Fruit fly (Drosophila melanogaster): ENCODE measurements around the gene CG32816.

DNA sequence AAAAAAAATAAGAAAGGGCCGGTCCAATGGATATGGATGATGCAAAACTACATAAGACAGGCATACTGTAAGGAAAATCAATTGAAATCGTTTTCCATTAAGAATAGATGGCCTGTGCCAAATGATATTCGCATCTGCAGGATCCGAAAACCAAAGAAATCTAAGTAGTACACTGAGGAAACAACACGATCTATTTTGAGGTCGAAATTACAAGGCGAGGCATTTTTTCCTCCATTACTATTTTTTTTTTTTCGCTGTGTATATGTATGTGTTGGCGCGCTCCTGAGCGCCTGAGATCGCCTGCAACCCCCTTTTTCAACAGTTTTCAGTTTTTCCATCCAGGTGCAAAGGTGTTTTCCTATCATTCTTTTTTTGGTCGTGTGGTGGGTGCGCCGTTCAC, 6.6 kb downstream of the CG32816 start:
- TF ChIP-seq psq (optimal IDR thresholded peaks at IDR 0.05), result no peak
- TF ChIP-seq h (optimal IDR thresholded peaks at IDR 0.05), result no peak
- TF ChIP-seq Myc (optimal IDR thresholded peaks at IDR 0.05), result no peak
